Worm (Caenorhabditis elegans) whole organism, L4 larva: ENCODE results near the gene C27D6.15.

Experiments used
- T26A8.4 ChIP-seq: fragments of 200-800 bp; sonication (Bioruptor generic); IDR thresholded peaks from 2 replicates; pipeline ENCODE4 v1.3.6; 2022; ENCODE audit warnings: missing genetic modification characterization, missing compliant biosample characterization
- arid-1 ChIP-seq: fragments of 200-800 bp; sonication (Bioruptor generic); conservative IDR thresholded peaks from 2 replicates; pipeline ENCODE4 v1.3.6; 2022; ENCODE audit warnings: missing genetic modification reagents, missing genetic modification characterization, missing compliant biosample characterization
- ceh-44 ChIP-seq: fragments of 200-800 bp; sonication (Bioruptor generic); IDR thresholded peaks from 2 replicates; pipeline ENCODE4 v1.3.6; 2022; ENCODE audit warnings: missing genetic modification reagents, missing genetic modification characterization, missing compliant biosample characterization
- ceh-82 ChIP-seq: sonication (generic microtip); optimal IDR thresholded peaks from 2 replicates; lab custom pipeline; 2017; ENCODE audit warnings: missing biosample characterization, missing genetic modification characterization

DNA sequence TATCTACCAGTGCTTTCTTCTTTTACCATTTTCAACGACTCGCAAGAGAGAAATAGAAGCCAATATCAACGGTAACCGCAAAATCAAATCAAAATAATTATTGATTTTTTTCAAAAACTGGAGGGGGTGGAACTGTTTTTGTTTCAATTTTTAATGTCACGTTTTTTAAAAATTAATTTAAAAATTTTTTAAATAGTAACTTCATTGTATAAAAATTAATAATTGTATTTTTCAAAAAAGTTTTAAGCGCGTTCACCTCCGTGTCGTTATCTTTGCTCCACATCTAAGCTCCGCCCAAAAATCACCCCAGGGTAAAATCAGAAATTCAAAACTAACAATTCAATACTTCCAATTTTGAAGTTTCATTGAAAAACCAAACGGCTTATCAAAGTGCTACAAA, 10.6 kb upstream of the C27D6.15 start, which contains the start of gene C27D6.11:
- TF ChIP-seq T26A8.4 (GFP tag; lab: Robert Waterston, UW) (no peak), arid-1 (GFP tag; lab: Robert Waterston, UW) (no peak), ceh-44 (no peak), ceh-82 (tag; lab: Kevin White, UChicago) (no peak)
